Worm (Caenorhabditis elegans) whole organism, L2 larva: ENCODE measurements around the gene unc-2.
A peak's percentile ranks its signal among the peaks of the same experiment; 100 is the strongest.

Source experiments
- C34F6.9 ChIP-seq: fragments of 150-350 bp; optimal IDR thresholded peaks from 2 replicates; lab custom pipeline; 2014; ENCODE audit warnings: missing biosample characterization, missing genetic modification characterization
- F13H6.1 ChIP-seq: sonication (generic microtip); optimal IDR thresholded peaks from 2 replicates; lab custom pipeline; 2016; ENCODE audit warnings: missing genetic modification characterization, missing compliant biosample characterization
- R02D3.7 ChIP-seq: fragments of 150-350 bp; optimal IDR thresholded peaks from 2 replicates; lab custom pipeline; 2014; ENCODE audit warnings: missing biosample characterization, missing genetic modification characterization
- Y55F3AM.14 ChIP-seq: fragments of 200-800 bp; sonication (Bioruptor generic); optimal IDR thresholded peaks from 2 replicates; lab custom pipeline; 2018; ENCODE audit warnings: mild to moderate bottlenecking, missing genetic modification characterization, missing compliant biosample characterization
- ZK546.5 ChIP-seq: sonication (generic microtip); optimal IDR thresholded peaks from 2 replicates; lab custom pipeline; 2017; ENCODE audit warnings: missing biosample characterization, missing genetic modification characterization
- alr-1 ChIP-seq: fragments of 150-350 bp; optimal IDR thresholded peaks from 2 replicates; lab custom pipeline; 2014; ENCODE audit warnings: missing biosample characterization, missing genetic modification characterization
- aly-2 ChIP-seq: fragments of 150-350 bp; optimal IDR thresholded peaks from 2 replicates; lab custom pipeline; 2014; ENCODE audit warnings: missing biosample characterization, missing genetic modification characterization
- ama-1 ChIP-seq: fragments of 150-350 bp; optimal IDR thresholded peaks from 2 replicates; lab custom pipeline; 2018; ENCODE audit warnings: inconsistent platforms
- blmp-1 ChIP-seq: sonication (generic microtip); optimal IDR thresholded peaks from 2 replicates; lab custom pipeline; 2017; ENCODE audit warnings: missing genetic modification characterization, mild to moderate bottlenecking, missing compliant biosample characterization, antibody characterized with exemption, moderate library complexity; ENCODE audit not compliant: insufficient read depth
- ceh-16 ChIP-seq: fragments of 150-350 bp; optimal IDR thresholded peaks from 2 replicates; lab custom pipeline; 2014; ENCODE audit warnings: missing biosample characterization, missing genetic modification characterization
- ceh-82 ChIP-seq: fragments of 150-350 bp; optimal IDR thresholded peaks from 2 replicates; lab custom pipeline; 2014; ENCODE audit warnings: missing biosample characterization, missing genetic modification characterization
- crh-2 ChIP-seq: sonication (generic microtip); optimal IDR thresholded peaks from 2 replicates; lab custom pipeline; 2017; ENCODE audit warnings: missing biosample characterization, missing genetic modification characterization
- dmd-4 ChIP-seq: sonication (generic microtip); optimal IDR thresholded peaks from 2 replicates; lab custom pipeline; 2017; ENCODE audit warnings: missing biosample characterization, missing genetic modification characterization
- egl-27 ChIP-seq: sonication (generic microtip); optimal IDR thresholded peaks from 3 replicates; lab custom pipeline; 2017; ENCODE audit warnings: missing biosample characterization, missing genetic modification reagents, missing genetic modification characterization
- elt-1 ChIP-seq: fragments of 150-350 bp; optimal IDR thresholded peaks from 2 replicates; lab custom pipeline; 2014; ENCODE audit warnings: missing biosample characterization, missing genetic modification characterization
- elt-3 ChIP-seq: sonication (generic microtip); optimal IDR thresholded peaks from 2 replicates; lab custom pipeline; 2017; ENCODE audit warnings: missing biosample characterization, missing genetic modification characterization
- fos-1 ChIP-seq: fragments of 150-350 bp; optimal IDR thresholded peaks from 2 replicates; lab custom pipeline; 2014; ENCODE audit warnings: missing biosample characterization, missing genetic modification characterization
- gmeb-1 ChIP-seq: fragments of 150-350 bp; optimal IDR thresholded peaks from 2 replicates; lab custom pipeline; 2014; ENCODE audit warnings: missing biosample characterization, missing genetic modification characterization
- lin-11 ChIP-seq: fragments of 150-350 bp; sonication (generic microtip); optimal IDR thresholded peaks from 2 replicates; lab custom pipeline; 2014; ENCODE audit warnings: missing biosample characterization, missing genetic modification characterization, inconsistent platforms, mixed read lengths
- lin-13 ChIP-seq: fragments of 150-350 bp; optimal IDR thresholded peaks from 2 replicates; lab custom pipeline; 2014; ENCODE audit warnings: missing biosample characterization, missing genetic modification reagents, missing genetic modification characterization
- lin-39 ChIP-seq: fragments of 150-350 bp; optimal IDR thresholded peaks from 2 replicates; lab custom pipeline; 2014; ENCODE audit warnings: missing biosample characterization, missing genetic modification reagents, missing genetic modification characterization
- lsy-2 ChIP-seq, 2 experiments: fragments of 150-350 bp in 1 of 2; sonication (generic microtip) in 1 of 2; optimal IDR thresholded peaks; 2 replicates each; lab custom pipeline; 2014 to 2017; ENCODE audit warnings: missing biosample characterization in 2 of 2, missing genetic modification characterization in 2 of 2
- mab-5 ChIP-seq: fragments of 150-350 bp; optimal IDR thresholded peaks from 2 replicates; lab custom pipeline; 2014; ENCODE audit warnings: missing biosample characterization, missing genetic modification characterization
- mbf-1 ChIP-seq: sonication (generic microtip); optimal IDR thresholded peaks from 2 replicates; lab custom pipeline; 2017; ENCODE audit warnings: missing biosample characterization, missing genetic modification characterization
- mdl-1 ChIP-seq, 2 experiments: fragments of 150-350 bp in 1 of 2; sonication (generic microtip) in 1 of 2; optimal IDR thresholded peaks; 2 replicates each; lab custom pipeline; 2017; ENCODE audit warnings: missing biosample characterization in 2 of 2, missing genetic modification characterization in 2 of 2
- nhr-10 ChIP-seq: sonication (generic microtip); optimal IDR thresholded peaks from 2 replicates; lab custom pipeline; 2017; ENCODE audit warnings: missing biosample characterization, missing genetic modification characterization
- nhr-11 ChIP-seq: fragments of 150-350 bp; optimal IDR thresholded peaks from 2 replicates; lab custom pipeline; 2014; ENCODE audit warnings: missing biosample characterization, missing genetic modification characterization
- nhr-12 ChIP-seq: fragments of 150-350 bp; optimal IDR thresholded peaks from 2 replicates; lab custom pipeline; 2014; ENCODE audit warnings: missing biosample characterization, missing genetic modification characterization
- nhr-129 ChIP-seq: fragments of 150-350 bp; optimal IDR thresholded peaks from 2 replicates; lab custom pipeline; 2014; ENCODE audit warnings: missing biosample characterization, missing genetic modification characterization
- nhr-21 ChIP-seq: fragments of 150-350 bp; optimal IDR thresholded peaks from 2 replicates; lab custom pipeline; 2014; ENCODE audit warnings: missing biosample characterization, missing genetic modification characterization
- nhr-23 ChIP-seq: fragments of 150-350 bp; optimal IDR thresholded peaks from 2 replicates; lab custom pipeline; 2014; ENCODE audit warnings: missing biosample characterization, missing genetic modification reagents, missing genetic modification characterization
- nhr-237 ChIP-seq: fragments of 150-350 bp; optimal IDR thresholded peaks from 2 replicates; lab custom pipeline; 2014; ENCODE audit warnings: missing biosample characterization, missing genetic modification characterization
- nhr-25 ChIP-seq: fragments of 150-350 bp; sonication (generic microtip); optimal IDR thresholded peaks from 3 replicates; lab custom pipeline; 2014; ENCODE audit warnings: missing biosample characterization, missing genetic modification characterization
- nhr-6 ChIP-seq: fragments of 150-350 bp; optimal IDR thresholded peaks from 2 replicates; lab custom pipeline; 2014; ENCODE audit warnings: missing biosample characterization, missing genetic modification characterization
- nhr-77 ChIP-seq: fragments of 150-350 bp; optimal IDR thresholded peaks from 2 replicates; lab custom pipeline; 2014; ENCODE audit warnings: missing biosample characterization, missing genetic modification characterization
- peb-1 ChIP-seq: fragments of 150-350 bp; optimal IDR thresholded peaks from 2 replicates; lab custom pipeline; 2014; ENCODE audit warnings: missing biosample characterization, missing genetic modification characterization
- sem-4 ChIP-seq: fragments of 150-350 bp; optimal IDR thresholded peaks from 2 replicates; lab custom pipeline; 2014; ENCODE audit warnings: missing biosample characterization, missing genetic modification reagents, missing genetic modification characterization
- skn-1 ChIP-seq: sonication (generic microtip); optimal IDR thresholded peaks from 2 replicates; lab custom pipeline; 2017; ENCODE audit warnings: missing biosample characterization, missing genetic modification characterization
- sma-3 ChIP-seq: sonication (generic microtip); optimal IDR thresholded peaks from 2 replicates; lab custom pipeline; 2016; ENCODE audit warnings: missing genetic modification reagents, missing genetic modification characterization, missing compliant biosample characterization
- sma-9 ChIP-seq, 2 experiments: fragments of 150-350 bp in 1 of 2; sonication (generic microtip) in 1 of 2; optimal IDR thresholded peaks; 2 replicates each; lab custom pipeline; 2014 to 2016; ENCODE audit warnings: missing genetic modification characterization in 2 of 2, mild to moderate bottlenecking in 1 of 2, missing biosample characterization in 1 of 2, missing compliant biosample characterization in 1 of 2, missing genetic modification reagents in 1 of 2, moderate library complexity in 1 of 2
- snpc-4 ChIP-seq: fragments of 150-350 bp; optimal IDR thresholded peaks from 2 replicates; lab custom pipeline; 2014; ENCODE audit warnings: missing biosample characterization, missing genetic modification characterization
- unc-39 ChIP-seq: fragments of 150-350 bp; optimal IDR thresholded peaks from 2 replicates; lab custom pipeline; 2014; ENCODE audit warnings: missing biosample characterization, missing genetic modification characterization
- unc-55 ChIP-seq: fragments of 150-350 bp; sonication (generic microtip); optimal IDR thresholded peaks from 3 replicates; lab custom pipeline; 2014; ENCODE audit warnings: missing biosample characterization, missing genetic modification reagents, missing genetic modification characterization
- unc-62 ChIP-seq: fragments of 150-350 bp; optimal IDR thresholded peaks from 2 replicates; lab custom pipeline; 2014; ENCODE audit warnings: missing biosample characterization, missing genetic modification reagents, missing genetic modification characterization
- zag-1 ChIP-seq: fragments of 150-350 bp; optimal IDR thresholded peaks from 2 replicates; lab custom pipeline; 2014; ENCODE audit warnings: missing biosample characterization, missing genetic modification characterization
- ztf-1 ChIP-seq: fragments of 200-800 bp; sonication (Bioruptor generic); conservative IDR thresholded peaks from 2 replicates; pipeline ENCODE4 v1.3.6; 2022; ENCODE audit warnings: missing genetic modification characterization, missing compliant biosample characterization
- ztf-11 ChIP-seq: sonication (generic microtip); optimal IDR thresholded peaks from 2 replicates; lab custom pipeline; 2017; ENCODE audit warnings: missing biosample characterization, missing genetic modification characterization
- ztf-4 ChIP-seq: fragments of 150-350 bp; optimal IDR thresholded peaks from 2 replicates; lab custom pipeline; 2014; ENCODE audit warnings: missing biosample characterization, missing genetic modification characterization

The unc-2 gene

DNA sequence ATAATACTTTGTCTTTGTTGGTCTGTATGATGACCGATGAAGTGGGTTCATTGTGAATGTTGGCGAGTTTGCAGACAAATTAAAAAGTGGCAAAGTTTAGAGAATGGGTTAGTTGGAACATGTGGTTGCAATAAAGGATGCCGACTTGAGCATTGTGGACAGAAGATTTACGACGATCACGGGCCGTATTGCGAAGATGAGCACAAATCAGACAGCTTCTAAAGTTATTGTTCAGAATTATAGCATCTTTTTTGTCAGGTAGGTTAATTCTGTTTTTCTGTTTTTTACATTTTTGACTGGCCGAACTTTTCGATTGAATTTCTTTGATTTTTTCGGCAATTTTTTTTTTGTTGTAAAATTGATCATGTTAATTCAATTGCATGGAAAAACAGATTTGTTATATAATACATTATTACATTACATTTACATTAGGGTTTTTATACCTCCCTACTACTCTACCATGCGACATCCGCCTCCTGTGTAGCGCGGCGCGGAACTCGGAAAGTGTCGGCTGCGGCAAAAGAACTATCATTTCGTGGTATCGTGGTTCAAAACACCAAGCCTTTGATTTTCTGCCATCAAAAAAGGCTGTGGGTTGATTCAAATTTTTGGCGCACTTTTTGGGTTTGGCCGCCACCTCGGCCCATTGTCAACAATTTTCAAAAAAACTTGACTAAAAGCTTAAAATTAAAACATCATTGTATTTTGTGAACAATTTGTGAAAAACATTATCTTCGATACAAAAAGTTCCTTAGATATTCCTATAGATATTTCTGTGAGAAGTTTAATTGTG lies at the start of gene unc-2:
TSS of gene unc-2 (minus strand) at position 51 of the 793 bp plus-strand sequence.
- TF ChIP-seq nhr-23 (no peak), snpc-4 (tag; lab: Kevin White, UChicago) (peak; percentile 21)

DNA sequence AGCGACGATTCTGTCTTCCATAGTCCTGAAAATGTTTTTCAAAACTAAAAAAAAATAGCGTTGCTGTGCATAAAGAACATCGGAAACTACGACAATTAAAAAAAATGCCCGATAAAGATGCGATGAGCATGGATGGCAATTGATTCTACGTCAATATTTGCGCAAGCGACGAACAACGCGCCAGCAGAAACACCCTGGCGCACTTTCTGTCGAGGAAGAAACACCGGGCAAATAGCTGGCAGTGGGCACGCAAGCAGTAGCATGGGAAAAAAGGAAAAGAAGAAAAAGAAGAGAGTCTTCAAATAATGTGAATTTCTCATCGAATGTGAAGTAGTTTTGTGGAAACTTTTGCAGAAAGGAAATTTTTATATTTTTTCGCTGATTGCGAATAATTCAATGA lies 46.3 kb upstream of the unc-2 start, which contains the start of gene C14A11.9:
TSS of gene C14A11.9 (minus strand) at position 27 of the 400 bp plus-strand sequence.
- TF ChIP-seq ztf-1: no peak
- TF ChIP-seq skn-1 (tag; lab: Kevin White, UChicago): no peak
- TF ChIP-seq egl-27 (tag; lab: Kevin White, UChicago): peak; percentile 92
- TF ChIP-seq ZK546.5 (tag; lab: Kevin White, UChicago): no peak
- peak; percentile 88 for TF ChIP-seq F13H6.1
- no peak for TF ChIP-seq nhr-11 (tag; lab: Kevin White, UChicago)
- TF ChIP-seq lsy-2 (tag; optimal IDR thresholded peaks at IDR 0.05; lab: Kevin White, UChicago): peak; percentile 87 to 92
- peak; percentile 90 for TF ChIP-seq mab-5
- TF ChIP-seq mbf-1 (tag; lab: Kevin White, UChicago): no peak
- TF ChIP-seq zag-1 (tag; lab: Kevin White, UChicago): peak; percentile 71
- peak; percentile 78 for TF ChIP-seq nhr-25 (tag; lab: Kevin White, UChicago)
- peak; percentile 77 for TF ChIP-seq sma-3
- TF ChIP-seq ceh-16 (tag; lab: Kevin White, UChicago): peak; percentile 39
- peak; percentile 6 for TF ChIP-seq R02D3.7 (tag; lab: Kevin White, UChicago)
- no peak for TF ChIP-seq nhr-77 (tag; lab: Kevin White, UChicago)
- TF ChIP-seq alr-1 (tag; lab: Kevin White, UChicago): no peak
- TF ChIP-seq nhr-12: peak; percentile 38
- TF ChIP-seq unc-55: peak; percentile 95
- TF ChIP-seq sem-4: peak; percentile 77
- no peak for TF ChIP-seq unc-39
- TF ChIP-seq elt-1: no peak
- TF ChIP-seq snpc-4 (tag; lab: Kevin White, UChicago): peak; percentile 68
- TF ChIP-seq nhr-6 (tag; lab: Kevin White, UChicago): peak; percentile 61
- peak; percentile 72 for TF ChIP-seq ceh-82 (tag; lab: Kevin White, UChicago)
- TF ChIP-seq sma-9 (GFP tag; optimal IDR thresholded peaks at IDR 0.05; lab: Kevin White, UChicago): peak; percentile 93
- no peak for TF ChIP-seq sma-9 (tag; optimal IDR thresholded peaks at IDR 0.05; lab: Kevin White, UChicago)
- peak; percentile 89 for TF ChIP-seq gmeb-1 (tag; lab: Kevin White, UChicago)
- TF ChIP-seq unc-62: no peak
- TF ChIP-seq fos-1 (tag; lab: Kevin White, UChicago): peak; percentile 86
- TF ChIP-seq elt-3: no peak
- TF ChIP-seq crh-2 (tag; lab: Kevin White, UChicago): peak; percentile 92
- no peak for TF ChIP-seq dmd-4
- TF ChIP-seq nhr-129 (tag; lab: Kevin White, UChicago): peak; percentile 86
- TF ChIP-seq ztf-11 (tag; lab: Kevin White, UChicago): no peak
- TF ChIP-seq aly-2 (tag; lab: Kevin White, UChicago): no peak
- peak; percentile 72 for TF ChIP-seq Y55F3AM.14 (GFP tag; lab: Kevin White, UChicago)
- TF ChIP-seq ama-1: no peak
- peak in 1 of 2 experiments; percentile 73 for TF ChIP-seq mdl-1 (tag; optimal IDR thresholded peaks at IDR 0.05; lab: Kevin White, UChicago)
- TF ChIP-seq nhr-23: no peak
- peak; percentile 94 for TF ChIP-seq C34F6.9
- TF ChIP-seq peb-1 (tag; lab: Kevin White, UChicago): no peak
- TF ChIP-seq nhr-10: no peak
- TF ChIP-seq nhr-237 (tag; lab: Kevin White, UChicago): no peak
- TF ChIP-seq ztf-4 (tag; lab: Kevin White, UChicago): peak; percentile 70
- TF ChIP-seq blmp-1 (tag; lab: Kevin White, UChicago): peak; percentile 30
- no peak for TF ChIP-seq lin-39 (tag; lab: Kevin White, UChicago)
- TF ChIP-seq nhr-21 (tag; lab: Kevin White, UChicago): peak; percentile 88
- peak; percentile 90 for TF ChIP-seq lin-13 (GFP tag; lab: Kevin White, UChicago)
- peak; percentile 89 for TF ChIP-seq lin-11 (tag; lab: Kevin White, UChicago)
